Fruit fly (Drosophila melanogaster): ENCODE results near the gene CG7694.

DNA sequence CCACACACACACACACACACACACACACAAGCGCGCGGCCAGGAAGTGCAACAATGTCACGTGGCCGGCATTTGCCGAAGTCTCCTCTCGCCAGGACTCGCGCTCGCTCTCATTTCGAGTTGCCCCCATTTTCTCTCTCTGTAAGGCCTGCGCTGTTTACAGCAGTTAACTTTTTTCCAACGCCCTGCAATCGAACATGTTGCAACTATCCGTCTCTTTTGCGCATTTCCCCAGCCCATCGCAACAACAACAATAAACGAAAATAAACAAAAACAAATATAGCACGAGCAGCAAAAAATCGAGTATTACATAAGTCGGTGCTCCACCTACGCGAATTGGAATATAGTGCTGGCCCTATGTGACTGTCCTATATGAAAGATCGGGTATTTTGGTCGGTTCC, 25.9 kb upstream of the CG7694 start:
- TF ChIP-seq GATAd (GFP tag; optimal IDR thresholded peaks at IDR 0.05) (no peak), psq (GFP tag; optimal IDR thresholded peaks at IDR 0.05) (no peak), fru (GFP tag; optimal IDR thresholded peaks at IDR 0.05) (no peak), pan (optimal IDR thresholded peaks at IDR 0.05) (no peak), Abd-B (GFP tag; optimal IDR thresholded peaks at IDR 0.05) (no peak), woc (GFP tag; optimal IDR thresholded peaks at IDR 0.05) (no peak), Dfd (GFP tag; optimal IDR thresholded peaks at IDR 0.05) (peak; percentile 41), usp (GFP tag; optimal IDR thresholded peaks at IDR 0.05) (no peak), foxo (GFP tag; optimal IDR thresholded peaks at IDR 0.05) (no peak), dl (GFP tag; optimal IDR thresholded peaks at IDR 0.05; ENCODE audit: insufficient read depth in 1 of 2, partially characterized antibody in 2 of 2) (no peak), rgr (GFP tag; optimal IDR thresholded peaks at IDR 0.05) (no peak)

All from whole organism, wandering third instar larva.